Worm (Caenorhabditis elegans) whole organism, L1 larva: ENCODE data around the gene F12F6.7.
A peak's percentile ranks its signal among the peaks of the same experiment; 100 is the strongest.

ENCODE experiments used
- C16A3.4 ChIP-seq: fragments of 150-350 bp; optimal IDR thresholded peaks from 2 replicates; lab custom pipeline; 2014; ENCODE audit warnings: missing biosample characterization, missing genetic modification characterization
- F16B12.6 ChIP-seq: fragments of 150-350 bp; optimal IDR thresholded peaks from 2 replicates; lab custom pipeline; 2014; ENCODE audit warnings: missing biosample characterization, missing genetic modification characterization
- alr-1 ChIP-seq: fragments of 200-800 bp; sonication (Bioruptor generic); optimal IDR thresholded peaks from 2 replicates; lab custom pipeline; 2018; ENCODE audit warnings: borderline replicate concordance, mild to moderate bottlenecking, missing genetic modification characterization, missing compliant biosample characterization
- ama-1 ChIP-seq: fragments of 150-350 bp; optimal IDR thresholded peaks from 2 replicates; lab custom pipeline; 2014
- blmp-1 ChIP-seq: fragments of 150-350 bp; optimal IDR thresholded peaks from 2 replicates; lab custom pipeline; 2014; ENCODE audit warnings: missing biosample characterization, missing genetic modification characterization
- ceh-8 ChIP-seq: fragments of 200-800 bp; sonication (Bioruptor generic); optimal IDR thresholded peaks from 2 replicates; lab custom pipeline; 2018; ENCODE audit warnings: mild to moderate bottlenecking, missing genetic modification characterization, moderate library complexity, missing compliant biosample characterization
- ceh-82 ChIP-seq, 3 experiments: fragments of 150-350 bp in 1 of 3; sonication (generic microtip) in 2 of 3; optimal IDR thresholded peaks; 2 replicates each; lab custom pipeline; 2014 to 2017; ENCODE audit warnings: missing biosample characterization in 3 of 3, missing genetic modification characterization in 3 of 3
- dpl-1 ChIP-seq, 3 experiments: fragments of 150-350 bp in 2 of 3; sonication (generic microtip) in 1 of 3; optimal IDR thresholded peaks; 2 replicates each; lab custom pipeline; 2014 to 2017; ENCODE audit warnings: missing biosample characterization in 3 of 3, missing genetic modification characterization in 3 of 3, missing genetic modification reagents in 3 of 3
- elt-2 ChIP-seq: sonication (generic microtip); optimal IDR thresholded peaks from 2 replicates; lab custom pipeline; 2016; ENCODE audit warnings: missing genetic modification characterization, mild to moderate bottlenecking, inconsistent platforms, missing compliant biosample characterization, missing genetic modification reagents
- elt-3 ChIP-seq, 6 experiments: fragments of 150-350 bp in 1 of 6; sonication (generic microtip); optimal IDR thresholded peaks; 2 replicates each; lab custom pipeline; 2017 to 2018; ENCODE audit warnings: missing biosample characterization in 6 of 6, missing genetic modification characterization in 6 of 6, inconsistent platforms in 1 of 6
- fkh-8 ChIP-seq: sonication (generic microtip); optimal IDR thresholded peaks from 2 replicates; lab custom pipeline; 2016; ENCODE audit warnings: mild to moderate bottlenecking, missing genetic modification characterization, missing compliant biosample characterization
- grh-1 ChIP-seq: fragments of 200-800 bp; sonication (Bioruptor generic); IDR thresholded peaks from 2 replicates; pipeline ENCODE4 v1.3.6; 2022; ENCODE audit warnings: missing genetic modification reagents, missing genetic modification characterization, missing compliant biosample characterization
- hlh-17 ChIP-seq: fragments of 200-800 bp; sonication (Bioruptor generic); optimal IDR thresholded peaks from 2 replicates; lab custom pipeline; 2018; ENCODE audit warnings: missing genetic modification characterization, mild to moderate bottlenecking, missing compliant biosample characterization, moderate library complexity, borderline replicate concordance
- hpl-2 ChIP-seq: fragments of 150-350 bp; optimal IDR thresholded peaks from 2 replicates; lab custom pipeline; 2014; ENCODE audit warnings: missing biosample characterization, missing genetic modification reagents, missing genetic modification characterization
- irx-1 ChIP-seq: sonication (generic microtip); optimal IDR thresholded peaks from 2 replicates; lab custom pipeline; 2016; ENCODE audit warnings: missing genetic modification characterization, missing compliant biosample characterization
- isw-1 ChIP-seq: fragments of 200-800 bp; sonication (Bioruptor generic); IDR thresholded peaks from 2 replicates; pipeline ENCODE4 v1.3.6; 2022; ENCODE audit warnings: missing genetic modification characterization, missing compliant biosample characterization
- lin-13 ChIP-seq: fragments of 150-350 bp; optimal IDR thresholded peaks from 2 replicates; lab custom pipeline; 2014; ENCODE audit warnings: missing biosample characterization, missing genetic modification reagents, missing genetic modification characterization
- lin-15B ChIP-seq: fragments of 150-350 bp; sonication (generic microtip); optimal IDR thresholded peaks from 3 replicates; lab custom pipeline; 2014; ENCODE audit warnings: missing biosample characterization, missing genetic modification characterization
- lin-39 ChIP-seq: fragments of 150-350 bp; optimal IDR thresholded peaks from 2 replicates; lab custom pipeline; 2014; ENCODE audit warnings: missing biosample characterization, missing genetic modification reagents, missing genetic modification characterization
- lir-3 ChIP-seq: sonication (generic microtip); optimal IDR thresholded peaks from 2 replicates; lab custom pipeline; 2016; ENCODE audit warnings: mild to moderate bottlenecking, missing genetic modification characterization, moderate library complexity, missing compliant biosample characterization; ENCODE audit not compliant: poor library complexity
- mdl-1 ChIP-seq, 2 experiments: fragments of 150-350 bp; optimal IDR thresholded peaks; 2 replicates each; lab custom pipeline; 2014 to 2017; ENCODE audit warnings: missing biosample characterization in 2 of 2, missing genetic modification characterization in 2 of 2, inconsistent platforms in 1 of 2
- nhr-19 ChIP-seq: fragments of 200-800 bp; sonication (Bioruptor generic); conservative IDR thresholded peaks from 2 replicates; pipeline ENCODE4 v1.3.6; 2022; ENCODE audit warnings: missing genetic modification characterization, missing compliant biosample characterization
- nhr-237 ChIP-seq: fragments of 150-350 bp; optimal IDR thresholded peaks from 2 replicates; lab custom pipeline; 2014; ENCODE audit warnings: missing biosample characterization, missing genetic modification characterization
- nhr-71 ChIP-seq: sonication (generic microtip); optimal IDR thresholded peaks from 2 replicates; lab custom pipeline; 2016; ENCODE audit warnings: mild to moderate bottlenecking, missing genetic modification characterization, moderate library complexity, missing compliant biosample characterization
- nhr-76 ChIP-seq: sonication (generic microtip); optimal IDR thresholded peaks from 2 replicates; lab custom pipeline; 2017; ENCODE audit warnings: missing biosample characterization, missing genetic modification characterization
- nhr-77 ChIP-seq: fragments of 150-350 bp; optimal IDR thresholded peaks from 2 replicates; lab custom pipeline; 2014; ENCODE audit warnings: missing biosample characterization, missing genetic modification characterization
- nhr-84 ChIP-seq: sonication (generic microtip); optimal IDR thresholded peaks from 2 replicates; lab custom pipeline; 2017; ENCODE audit warnings: missing biosample characterization, missing genetic modification characterization
- nhr-90 ChIP-seq: sonication (generic microtip); optimal IDR thresholded peaks from 2 replicates; lab custom pipeline; 2016; ENCODE audit warnings: mild to moderate bottlenecking, missing genetic modification characterization, missing compliant biosample characterization; ENCODE audit not compliant: poor library complexity
- pax-3 ChIP-seq: fragments of 200-800 bp; sonication (Bioruptor generic); optimal IDR thresholded peaks from 2 replicates; lab custom pipeline; 2018; ENCODE audit warnings: mild to moderate bottlenecking, missing genetic modification characterization, moderate library complexity, missing compliant biosample characterization
- pqm-1 ChIP-seq: sonication (generic microtip); optimal IDR thresholded peaks from 3 replicates; lab custom pipeline; 2017; ENCODE audit warnings: missing biosample characterization, missing genetic modification characterization
- skn-1 ChIP-seq: fragments of 150-350 bp; optimal IDR thresholded peaks from 2 replicates; lab custom pipeline; 2014; ENCODE audit warnings: missing biosample characterization, missing genetic modification characterization
- snu-23 ChIP-seq: sonication (generic microtip); optimal IDR thresholded peaks from 2 replicates; lab custom pipeline; 2016; ENCODE audit warnings: missing genetic modification characterization, missing compliant biosample characterization
- sox-4 ChIP-seq: sonication (generic microtip); optimal IDR thresholded peaks from 2 replicates; lab custom pipeline; 2016; ENCODE audit warnings: missing genetic modification characterization, missing compliant biosample characterization
- sptf-1 ChIP-seq: fragments of 150-350 bp; optimal IDR thresholded peaks from 2 replicates; lab custom pipeline; 2014; ENCODE audit warnings: missing biosample characterization, missing genetic modification characterization
- swsn-7 ChIP-seq: sonication (generic microtip); optimal IDR thresholded peaks from 2 replicates; lab custom pipeline; 2016; ENCODE audit warnings: missing genetic modification characterization, missing compliant biosample characterization
- unc-130 ChIP-seq: fragments of 150-350 bp; optimal IDR thresholded peaks from 2 replicates; lab custom pipeline; 2017; ENCODE audit warnings: missing biosample characterization, missing genetic modification characterization, inconsistent platforms
- unc-62 ChIP-seq: fragments of 150-350 bp; optimal IDR thresholded peaks from 2 replicates; lab custom pipeline; 2014; ENCODE audit warnings: missing biosample characterization, missing genetic modification reagents, missing genetic modification characterization
- xbp-1 ChIP-seq: sonication (generic microtip); optimal IDR thresholded peaks from 2 replicates; lab custom pipeline; 2016; ENCODE audit warnings: missing genetic modification characterization, missing compliant biosample characterization
- zip-4 ChIP-seq: fragments of 200-800 bp; sonication (Bioruptor generic); optimal IDR thresholded peaks from 2 replicates; lab custom pipeline; 2018; ENCODE audit warnings: mild to moderate bottlenecking, missing genetic modification characterization, moderate library complexity, missing compliant biosample characterization
- ztf-4 ChIP-seq: fragments of 150-350 bp; optimal IDR thresholded peaks from 2 replicates; lab custom pipeline; 2014; ENCODE audit warnings: missing biosample characterization, missing genetic modification characterization

Gene F12F6.7

DNA sequence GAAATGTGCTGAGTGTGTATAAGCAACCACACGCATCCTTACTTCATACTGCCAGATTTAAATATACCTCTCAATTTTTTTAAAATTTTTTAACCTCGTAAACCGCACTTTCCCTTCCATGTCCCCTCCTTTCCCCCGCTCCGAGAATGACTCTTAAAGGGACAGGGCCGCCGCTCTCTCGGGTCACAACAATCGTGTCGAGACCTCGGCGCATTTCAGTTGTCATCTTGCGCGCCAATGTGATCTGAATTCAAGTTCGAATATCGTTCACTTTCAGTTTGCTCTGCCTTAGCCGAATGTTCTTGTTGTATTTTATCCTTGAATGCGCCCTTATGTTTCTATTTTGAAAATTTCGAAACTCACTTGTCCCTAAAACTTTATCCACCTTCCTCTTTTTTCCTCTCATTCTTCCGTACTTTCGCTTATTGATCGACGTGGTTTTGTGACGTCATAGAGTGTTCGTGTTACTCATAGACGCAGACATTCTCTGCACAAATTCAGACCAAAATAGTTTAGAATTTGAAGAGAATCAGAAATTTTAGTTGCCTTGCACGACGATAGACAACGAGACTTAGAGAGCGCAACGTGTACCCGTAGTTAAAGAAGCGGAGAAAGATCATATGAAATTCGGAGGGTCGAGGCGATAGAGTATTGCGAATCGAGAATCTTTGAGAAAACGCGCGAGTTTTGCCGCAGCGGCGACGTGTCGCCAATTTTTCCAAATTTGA is 39.2 kb downstream of the F12F6.7 start (continued):
- no peak for TF ChIP-seq hlh-17 (GFP tag; lab: Kevin White, UChicago)
- TF ChIP-seq dpl-1 (GFP tag; optimal IDR thresholded peaks at IDR 0.05; lab: Kevin White, UChicago), result peak; percentile 29 to 56 (median 55)
- TF ChIP-seq elt-3 (tag; optimal IDR thresholded peaks at IDR 0.05; lab: Kevin White, UChicago), result peak in 2 of 6 experiments; percentile 9 to 53
- peak; percentile 90 for TF ChIP-seq nhr-71 (tag; lab: Kevin White, UChicago)
- TF ChIP-seq ama-1 (lab: Kevin White, UChicago), result peak; percentile 73
- peak; percentile 86 for TF ChIP-seq snu-23 (GFP tag; lab: Kevin White, UChicago)
- no peak for TF ChIP-seq sptf-1
- peak; percentile 70 for TF ChIP-seq nhr-19 (GFP tag; lab: Robert Waterston, UW)
- no peak for TF ChIP-seq pqm-1 (tag; lab: Kevin White, UChicago)
- peak; percentile 48 for TF ChIP-seq nhr-90 (tag; lab: Kevin White, UChicago)
- TF ChIP-seq zip-4 (GFP tag; lab: Kevin White, UChicago), result no peak
- peak; percentile 76 for TF ChIP-seq fkh-8 (tag; lab: Kevin White, UChicago)
- peak; percentile 71 for TF ChIP-seq ztf-4 (tag; lab: Kevin White, UChicago)
- TF ChIP-seq elt-2 (tag; lab: Kevin White, UChicago), result peak; percentile 27
- peak; percentile 26 to 67 (median 37) for TF ChIP-seq ceh-82 (tag; optimal IDR thresholded peaks at IDR 0.05; lab: Kevin White, UChicago)
- peak; percentile 50 for TF ChIP-seq lin-15B (tag; lab: Kevin White, UChicago)
- TF ChIP-seq F16B12.6 (tag; lab: Kevin White, UChicago), result no peak
- TF ChIP-seq nhr-237 (tag; lab: Kevin White, UChicago), result peak; percentile 56
- peak; percentile 34; the same call in 1 of the 2 replicates for TF ChIP-seq isw-1 (GFP tag; lab: Robert Waterston, UW)
- TF ChIP-seq hpl-2 (GFP tag; lab: Kevin White, UChicago), result peak; percentile 32
- TF ChIP-seq nhr-77 (tag; lab: Kevin White, UChicago), result peak; percentile 58
- TF ChIP-seq mdl-1 (tag; optimal IDR thresholded peaks at IDR 0.05; lab: Kevin White, UChicago), result peak in 1 of 2 experiments; percentile 66
- TF ChIP-seq sox-4 (tag; lab: Kevin White, UChicago), result no peak
- no peak for TF ChIP-seq nhr-84
- TF ChIP-seq xbp-1 (tag; lab: Kevin White, UChicago), result peak; percentile 77
- TF ChIP-seq swsn-7 (tag; lab: Kevin White, UChicago), result peak; percentile 79
- TF ChIP-seq C16A3.4 (tag; lab: Kevin White, UChicago), result peak; percentile 37
- TF ChIP-seq unc-62 (GFP tag; lab: Kevin White, UChicago), result no peak
- TF ChIP-seq ceh-8 (GFP tag; lab: Kevin White, UChicago), result peak; percentile 48
- TF ChIP-seq grh-1 (GFP tag; lab: Robert Waterston, UW), result peak; percentile 25; the same call in 1 of the 2 replicates
- peak; percentile 93 for TF ChIP-seq blmp-1 (tag; lab: Kevin White, UChicago)
- peak; percentile 68 for TF ChIP-seq skn-1 (tag; lab: Kevin White, UChicago)
- TF ChIP-seq lin-39 (tag; lab: Kevin White, UChicago), result no peak
- TF ChIP-seq alr-1 (tag; lab: Kevin White, UChicago), result no peak
- TF ChIP-seq unc-130 (tag; lab: Kevin White, UChicago), result peak; percentile 49
- TF ChIP-seq pax-3 (tag; lab: Kevin White, UChicago), result peak; percentile 35
- peak; percentile 69 for TF ChIP-seq lir-3 (tag; lab: Kevin White, UChicago)
- no peak for TF ChIP-seq nhr-76 (tag; lab: Kevin White, UChicago)
- TF ChIP-seq irx-1, result peak; percentile 63
- TF ChIP-seq lin-13 (GFP tag; lab: Kevin White, UChicago), result peak; percentile 37
- TF ChIP-seq, all 84 proteins: peak for 49
